Fruit fly (Drosophila melanogaster) whole organism, embryonic: ENCODE results near the gene Swip-1.
A peak's percentile ranks its signal among the peaks of the same experiment; 100 is the strongest.

Source experiments
- CG10959 ChIP-seq: fragments of 200-800 bp; sonication (Bioruptor generic); IDR thresholded peaks from 2 replicates; pipeline ENCODE4 v1.3.6; 2022; ENCODE audit warnings: missing biosample characterization, missing genetic modification characterization
- CG12299 ChIP-seq: fragments of 200-800 bp; sonication (Bioruptor generic); optimal IDR thresholded peaks from 2 replicates; lab custom pipeline; 2018; ENCODE audit warnings: missing biosample characterization, mild to moderate bottlenecking, missing genetic modification characterization
- CG12769 ChIP-seq: fragments of 200-800 bp; sonication (Bioruptor generic); optimal IDR thresholded peaks from 2 replicates; lab custom pipeline; 2019; ENCODE audit warnings: missing biosample characterization, mild to moderate bottlenecking, missing genetic modification characterization, moderate library complexity
- CG15073 ChIP-seq: fragments of 200-800 bp; sonication (Bioruptor generic); optimal IDR thresholded peaks from 2 replicates; lab custom pipeline; 2016; ENCODE audit warnings: missing biosample characterization, missing genetic modification characterization
- CG16815 ChIP-seq: fragments of 200-800 bp; sonication (Bioruptor generic); optimal IDR thresholded peaks from 3 replicates; lab custom pipeline; 2017; ENCODE audit warnings: missing biosample characterization, mild to moderate bottlenecking, missing genetic modification characterization
- CG18619 ChIP-seq: fragments of 200-800 bp; sonication (Bioruptor generic); optimal IDR thresholded peaks from 3 replicates; lab custom pipeline; 2017; ENCODE audit warnings: missing biosample characterization, mild to moderate bottlenecking, missing genetic modification characterization
- CG2129 ChIP-seq: fragments of 200-800 bp; sonication (Bioruptor generic); IDR thresholded peaks from 2 replicates; pipeline ENCODE4 v1.3.6; 2022; ENCODE audit warnings: missing biosample characterization, missing genetic modification characterization; ENCODE audit not compliant: partially characterized antibody
- CG2678 ChIP-seq: fragments of 200-800 bp; sonication (Bioruptor generic); optimal IDR thresholded peaks from 3 replicates; lab custom pipeline; 2019; ENCODE audit warnings: missing biosample characterization, mild to moderate bottlenecking, missing genetic modification characterization, moderate library complexity
- CG30431 ChIP-seq: fragments of 200-800 bp; sonication (Bioruptor generic); optimal IDR thresholded peaks from 2 replicates; lab custom pipeline; 2017; ENCODE audit warnings: missing biosample characterization, missing genetic modification characterization
- CG4854 ChIP-seq: fragments of 200-800 bp; sonication (Bioruptor generic); optimal IDR thresholded peaks from 2 replicates; lab custom pipeline; 2016; ENCODE audit warnings: missing biosample characterization, missing genetic modification characterization, inconsistent platforms
- CG5180 ChIP-seq: fragments of 200-800 bp; sonication (Bioruptor generic); optimal IDR thresholded peaks from 3 replicates; lab custom pipeline; 2017; ENCODE audit warnings: missing biosample characterization, missing genetic modification characterization, mild to moderate bottlenecking, moderate library complexity, missing genetic modification reagents
- CG6175 ChIP-seq: fragments of 200-800 bp; sonication (Bioruptor generic); IDR thresholded peaks from 3 replicates; pipeline ENCODE4 v1.3.6; 2022; ENCODE audit warnings: missing biosample characterization, missing genetic modification characterization
- CG7839 ChIP-seq: fragments of 200-800 bp; sonication (Bioruptor generic); optimal IDR thresholded peaks from 3 replicates; lab custom pipeline; 2018; ENCODE audit warnings: missing biosample characterization, mild to moderate bottlenecking, missing genetic modification characterization, moderate library complexity
- Dek ChIP-seq: fragments of 200-800 bp; sonication (Bioruptor generic); optimal IDR thresholded peaks from 3 replicates; lab custom pipeline; 2019; ENCODE audit warnings: missing biosample characterization, mild to moderate bottlenecking, missing genetic modification characterization, moderate library complexity
- Fer2 ChIP-seq: fragments of 200-800 bp; sonication (Bioruptor generic); optimal IDR thresholded peaks from 2 replicates; lab custom pipeline; 2018; ENCODE audit warnings: missing biosample characterization, mild to moderate bottlenecking, missing genetic modification characterization, moderate library complexity
- HLH54F ChIP-seq: fragments of 200-800 bp; sonication (Bioruptor generic); optimal IDR thresholded peaks from 3 replicates; lab custom pipeline; 2016; ENCODE audit warnings: missing biosample characterization, missing genetic modification characterization
- Hr78 ChIP-seq, 2 experiments: fragments of 200-800 bp in 1 of 2; fragments of >200 bp in 1 of 2; sonication (Bioruptor generic) in 1 of 2; optimal IDR thresholded peaks; 2 replicates each; lab custom pipeline; 2017 to 2019; ENCODE audit warnings: missing biosample characterization in 2 of 2, missing genetic modification characterization in 2 of 2, mild to moderate bottlenecking in 1 of 2, moderate library complexity in 1 of 2
- NK7.1 ChIP-seq: fragments of 200-800 bp; sonication (Bioruptor generic); optimal IDR thresholded peaks from 3 replicates; lab custom pipeline; 2016; ENCODE audit warnings: missing biosample characterization, missing genetic modification characterization
- Ravus ChIP-seq: fragments of 200-800 bp; sonication (Bioruptor generic); IDR thresholded peaks from 2 replicates; pipeline ENCODE4 v1.3.6; 2022; ENCODE audit warnings: missing biosample characterization, missing genetic modification characterization
- Taf1 ChIP-seq: fragments of 200-800 bp; sonication (Bioruptor generic); IDR thresholded peaks from 2 replicates; pipeline ENCODE4 v1.3.6; 2022; ENCODE audit warnings: missing biosample characterization, missing genetic modification characterization
- Tbp ChIP-seq: fragments of >200 bp; optimal IDR thresholded peaks from 2 replicates; lab custom pipeline; 2018; ENCODE audit warnings: missing biosample characterization, missing genetic modification characterization
- abd-A ChIP-seq: fragments of 200-800 bp; sonication (Bioruptor generic); optimal IDR thresholded peaks from 3 replicates; lab custom pipeline; 2019; ENCODE audit warnings: missing biosample characterization, mild to moderate bottlenecking, missing genetic modification characterization, moderate library complexity
- ash1 ChIP-seq: fragments of 200-800 bp; sonication (Bioruptor generic); optimal IDR thresholded peaks from 2 replicates; lab custom pipeline; 2018; ENCODE audit warnings: missing biosample characterization, mild to moderate bottlenecking, missing genetic modification characterization
- az2 ChIP-seq: fragments of 200-800 bp; sonication (Bioruptor generic); optimal IDR thresholded peaks from 3 replicates; lab custom pipeline; 2016; ENCODE audit warnings: missing biosample characterization, missing genetic modification characterization
- bcd ChIP-seq: fragments of 200-800 bp; sonication (Bioruptor generic); optimal IDR thresholded peaks from 2 replicates; lab custom pipeline; 2017; ENCODE audit warnings: missing biosample characterization, mild to moderate bottlenecking, missing genetic modification characterization
- btn ChIP-seq: fragments of 200-800 bp; sonication (Bioruptor generic); optimal IDR thresholded peaks from 2 replicates; lab custom pipeline; 2016; ENCODE audit warnings: missing biosample characterization, missing genetic modification characterization
- disco-r ChIP-seq: fragments of 200-800 bp; sonication (Bioruptor generic); optimal IDR thresholded peaks from 2 replicates; lab custom pipeline; 2016; ENCODE audit warnings: missing biosample characterization, missing genetic modification characterization
- dmrt99B ChIP-seq: fragments of 200-800 bp; sonication (Bioruptor generic); optimal IDR thresholded peaks from 2 replicates; lab custom pipeline; 2018; ENCODE audit warnings: missing biosample characterization, mild to moderate bottlenecking, missing genetic modification characterization, moderate library complexity
- dpn ChIP-seq, 2 experiments: fragments of 200-800 bp; sonication (Bioruptor generic); optimal IDR thresholded peaks; 3 replicates each; lab custom pipeline; 2016; ENCODE audit warnings: missing biosample characterization in 2 of 2, missing genetic modification characterization in 2 of 2
- dysf ChIP-seq: fragments of 200-800 bp; sonication (Bioruptor generic); IDR thresholded peaks from 3 replicates; pipeline ENCODE4 v1.3.6; 2022; ENCODE audit warnings: missing biosample characterization, missing genetic modification characterization
- esg ChIP-seq: fragments of 200-800 bp; sonication (Bioruptor generic); conservative IDR thresholded peaks from 2 replicates; pipeline ENCODE4 v1.3.6; 2022; ENCODE audit warnings: missing biosample characterization, missing genetic modification characterization
- gcm ChIP-seq: fragments of 200-800 bp; sonication (Bioruptor generic); optimal IDR thresholded peaks from 2 replicates; lab custom pipeline; 2019; ENCODE audit warnings: missing biosample characterization, mild to moderate bottlenecking, missing genetic modification characterization, moderate library complexity
- gcm2 ChIP-seq: fragments of 200-800 bp; sonication (Bioruptor generic); optimal IDR thresholded peaks from 2 replicates; lab custom pipeline; 2016; ENCODE audit warnings: missing biosample characterization, missing genetic modification characterization
- gem ChIP-seq: fragments of 200-800 bp; sonication (Bioruptor generic); optimal IDR thresholded peaks from 2 replicates; lab custom pipeline; 2019; ENCODE audit warnings: missing biosample characterization, mild to moderate bottlenecking, missing genetic modification characterization, moderate library complexity
- gt ChIP-seq: fragments of 200-800 bp; sonication (Bioruptor generic); IDR thresholded peaks from 2 replicates; pipeline ENCODE4 v1.3.6; 2022; ENCODE audit warnings: missing biosample characterization, missing genetic modification characterization
- jing ChIP-seq: fragments of 200-800 bp; sonication (Bioruptor generic); optimal IDR thresholded peaks from 2 replicates; lab custom pipeline; 2018; ENCODE audit warnings: missing biosample characterization, mild to moderate bottlenecking, missing genetic modification characterization
- ken ChIP-seq: fragments of 200-800 bp; sonication (Bioruptor generic); IDR thresholded peaks from 3 replicates; pipeline ENCODE4 v1.3.6; 2022; ENCODE audit warnings: missing biosample characterization, missing genetic modification characterization
- maf-S ChIP-seq: fragments of 200-800 bp; sonication (Bioruptor generic); optimal IDR thresholded peaks from 2 replicates; lab custom pipeline; 2016; ENCODE audit warnings: missing biosample characterization, missing genetic modification characterization
- nom ChIP-seq: fragments of 200-800 bp; sonication (Bioruptor generic); optimal IDR thresholded peaks from 2 replicates; lab custom pipeline; 2017; ENCODE audit warnings: missing biosample characterization, missing genetic modification characterization, mild to moderate bottlenecking, moderate library complexity, missing genetic modification reagents
- otp ChIP-seq: fragments of 200-800 bp; sonication (Bioruptor generic); IDR thresholded peaks from 3 replicates; pipeline ENCODE4, ENCODE4 v1.3.6; 2022; ENCODE audit warnings: missing biosample characterization, missing genetic modification characterization
- phol ChIP-seq: fragments of 200-800 bp; sonication (Bioruptor generic); optimal IDR thresholded peaks from 3 replicates; lab custom pipeline; 2018; ENCODE audit warnings: missing biosample characterization, mild to moderate bottlenecking, missing genetic modification characterization, moderate library complexity
- scrt ChIP-seq: fragments of 200-800 bp; sonication (Bioruptor generic); optimal IDR thresholded peaks from 2 replicates; lab custom pipeline; 2018; ENCODE audit warnings: missing biosample characterization, mild to moderate bottlenecking, missing genetic modification characterization, moderate library complexity
- slp2 ChIP-seq: fragments of 200-800 bp; sonication (Bioruptor generic); optimal IDR thresholded peaks from 2 replicates; lab custom pipeline; 2016; ENCODE audit warnings: missing biosample characterization, missing genetic modification characterization
- twi ChIP-seq: fragments of 200-800 bp; optimal IDR thresholded peaks from 2 replicates; lab custom pipeline; 2019; ENCODE audit warnings: missing biosample characterization, mild to moderate bottlenecking, missing genetic modification characterization, moderate library complexity
- tx ChIP-seq: fragments of 200-800 bp; sonication (Bioruptor generic); optimal IDR thresholded peaks from 2 replicates; lab custom pipeline; 2016; ENCODE audit warnings: missing biosample characterization, missing genetic modification characterization
- unc-4 ChIP-seq: fragments of 200-800 bp; sonication (Bioruptor generic); IDR thresholded peaks from 2 replicates; pipeline ENCODE4 v1.3.6; 2022; ENCODE audit warnings: missing biosample characterization, missing genetic modification characterization; ENCODE audit not compliant: partially characterized antibody
- yki ChIP-seq: fragments of >200 bp; optimal IDR thresholded peaks from 3 replicates; lab custom pipeline; 2018
- zf30C ChIP-seq: fragments of 200-800 bp; sonication (Bioruptor generic); optimal IDR thresholded peaks from 3 replicates; lab custom pipeline; 2018; ENCODE audit warnings: missing biosample characterization, mild to moderate bottlenecking, missing genetic modification characterization
- zfh2 ChIP-seq: fragments of 200-800 bp; sonication (Bioruptor generic); optimal IDR thresholded peaks from 2 replicates; lab custom pipeline; 2016; ENCODE audit warnings: missing biosample characterization, missing genetic modification characterization

The Swip-1 gene

dm6 chr2L:18974063-18974779 lies 12.9 kb downstream of the Swip-1 start, which contains the start of the genes L2HGDH and CG10431 (continued):
- TF ChIP-seq CG16815 (GFP tag; lab: Kevin White, UChicago) (no peak), Dek (peak; percentile 28), abd-A (peak; percentile 94), twi (tag; lab: Kevin White, UChicago) (peak; percentile 49), Taf1 (GFP tag; lab: Robert Waterston, UW) (no peak), maf-S (peak; percentile 5), CG2129 (GFP tag; lab: Robert Waterston, UW) (no peak), jing (GFP tag; lab: Kevin White, UChicago) (no peak), dysf (GFP tag; lab: Robert Waterston, UW) (peak; percentile 44; the same call in 1 of the 3 replicates), Ravus (no peak), phol (tag; lab: Kevin White, UChicago) (peak; percentile 79), bcd (GFP tag; lab: Kevin White, UChicago) (peak; percentile 52), ash1 (GFP tag; lab: Kevin White, UChicago) (no peak), yki (lab: Kevin White, UChicago) (no peak), tx (GFP tag; lab: Kevin White, UChicago) (peak; percentile 1), disco-r (GFP tag; lab: Kevin White, UChicago) (peak; percentile 34), CG10959 (GFP tag; lab: Robert Waterston, UW) (no peak), scrt (GFP tag; lab: Kevin White, UChicago) (peak; percentile 41), Tbp (no peak), CG7839 (tag; lab: Kevin White, UChicago) (peak; percentile 54), gem (tag; lab: Kevin White, UChicago) (peak; percentile 79), az2 (GFP tag; lab: Kevin White, UChicago) (peak; percentile 57), dmrt99B (tag; lab: Kevin White, UChicago) (peak; percentile 60), CG2678 (tag; lab: Kevin White, UChicago) (peak; percentile 75), gcm (GFP tag; lab: Kevin White, UChicago) (peak; percentile 36), gt (GFP tag; lab: Robert Waterston, UW) (no peak), CG5180 (peak; percentile 31), zfh2 (no peak), dpn (GFP tag; optimal IDR thresholded peaks at IDR 0.05; lab: Kevin White, UChicago) (peak; percentile 42 to 68), Fer2 (peak; percentile 60), CG12299 (tag; lab: Kevin White, UChicago) (peak; percentile 65), CG18619 (GFP tag; lab: Kevin White, UChicago) (peak; percentile 10), Hr78 (GFP tag; optimal IDR thresholded peaks at IDR 0.05; lab: Kevin White, UChicago) (peak in 1 of 2 experiments; percentile 72), btn (GFP tag; lab: Kevin White, UChicago) (peak; percentile 4), CG15073 (GFP tag; lab: Kevin White, UChicago) (no peak), ken (GFP tag; lab: Robert Waterston, UW) (0 out of 3 replicates have a peak, but pooled peaks have one; percentile 51), CG6175 (GFP tag; lab: Robert Waterston, UW) (no peak), otp (GFP tag; lab: Robert Waterston, UW) (peak; percentile 89), unc-4 (0 out of 2 replicates have a peak, but pooled peaks have one; percentile 17), slp2 (no peak), NK7.1 (GFP tag; lab: Kevin White, UChicago) (no peak), nom (GFP tag; lab: Kevin White, UChicago) (peak; percentile 30), CG4854 (peak; percentile 54), zf30C (GFP tag; lab: Kevin White, UChicago) (no peak), gcm2 (GFP tag; lab: Kevin White, UChicago) (no peak), esg (GFP tag; lab: Robert Waterston, UW) (0 out of 2 replicates have a peak, but pooled peaks have one; percentile 30), HLH54F (peak; percentile 28), CG30431 (GFP tag; lab: Kevin White, UChicago) (no peak), CG12769 (tag; lab: Kevin White, UChicago) (peak; percentile 72)
